Fruit fly (Drosophila melanogaster): ENCODE data around the gene ogre.

ogre gene

dm6 chrX:7011063-7011743, 20.1 kb upstream of the ogre start, which contains the start of the genes cm, sloth1 and sloth2:
Gene cm (minus strand): TSS chrX:7011145.
Gene sloth1 (plus strand): TSS chrX:7011357.
Gene sloth2 (plus strand): TSS chrX:7011357.
- TF ChIP-seq HLH106 (tag; optimal IDR thresholded peaks at IDR 0.05) (peak; percentile 88), Hr78 (GFP tag; optimal IDR thresholded peaks at IDR 0.05) (no peak), OdsH (GFP tag; optimal IDR thresholded peaks at IDR 0.05) (peak; percentile 86), tai (GFP tag; optimal IDR thresholded peaks at IDR 0.05) (peak; percentile 91), br (GFP tag; optimal IDR thresholded peaks at IDR 0.05) (peak; percentile 91), woc (GFP tag; optimal IDR thresholded peaks at IDR 0.05) (peak; percentile 91), dl (GFP tag; optimal IDR thresholded peaks at IDR 0.05; ENCODE audit: insufficient read depth in 1 of 2, partially characterized antibody in 2 of 2) (no peak), h (GFP tag; optimal IDR thresholded peaks at IDR 0.05) (peak; percentile 89), sv (GFP tag; optimal IDR thresholded peaks at IDR 0.05) (peak; percentile 80), CrebA (GFP tag; optimal IDR thresholded peaks at IDR 0.05; ENCODE audit: borderline replicate concordance) (no peak), Sp1 (GFP tag; optimal IDR thresholded peaks at IDR 0.05) (peak; percentile 86), fru (GFP tag; optimal IDR thresholded peaks at IDR 0.05) (peak; percentile 86), foxo (GFP tag; optimal IDR thresholded peaks at IDR 0.05) (peak; percentile 54 to 91), Rel (GFP tag; optimal IDR thresholded peaks at IDR 0.05) (no peak), Rel (tag; optimal IDR thresholded peaks at IDR 0.05) (peak; percentile 80), brk (GFP tag; optimal IDR thresholded peaks at IDR 0.05) (peak; percentile 76), Hnf4 (GFP tag; optimal IDR thresholded peaks at IDR 0.05) (peak; percentile 95), lola (GFP tag; optimal IDR thresholded peaks at IDR 0.05) (no peak), usp (GFP tag; optimal IDR thresholded peaks at IDR 0.05) (no peak), Dif (GFP tag; optimal IDR thresholded peaks at IDR 0.05; ENCODE audit: partially characterized antibody) (no peak), N (GFP tag; optimal IDR thresholded peaks at IDR 0.05) (no peak), dsf (GFP tag; optimal IDR thresholded peaks at IDR 0.05; ENCODE audit: borderline replicate concordance) (peak; percentile 83), rgr (GFP tag; optimal IDR thresholded peaks at IDR 0.05) (peak; percentile 92), Vsx2 (GFP tag; optimal IDR thresholded peaks at IDR 0.05; ENCODE audit: partially characterized antibody) (no peak), ey (GFP tag; optimal IDR thresholded peaks at IDR 0.05) (peak; percentile 84), dmrt93B (GFP tag; optimal IDR thresholded peaks at IDR 0.05) (peak; percentile 65), CG9705 (GFP tag; optimal IDR thresholded peaks at IDR 0.05) (peak; percentile 77), Jra (GFP tag; optimal IDR thresholded peaks at IDR 0.05) (peak; percentile 95), Hr83 (GFP tag; optimal IDR thresholded peaks at IDR 0.05; ENCODE audit: poor library complexity, severe bottlenecking) (peak; percentile 77), jim (GFP tag; optimal IDR thresholded peaks at IDR 0.05) (no peak), CG32264 (GFP tag; optimal IDR thresholded peaks at IDR 0.05) (peak; percentile 66), psq (GFP tag; optimal IDR thresholded peaks at IDR 0.05) (peak; percentile 82), Dfd (GFP tag; optimal IDR thresholded peaks at IDR 0.05) (no peak), Abd-B (GFP tag; optimal IDR thresholded peaks at IDR 0.05) (no peak), sage (GFP tag; optimal IDR thresholded peaks at IDR 0.05) (peak; percentile 65), Mio (GFP tag; optimal IDR thresholded peaks at IDR 0.05) (peak; percentile 4), pan (optimal IDR thresholded peaks at IDR 0.05) (no peak), GATAd (GFP tag; optimal IDR thresholded peaks at IDR 0.05) (peak; percentile 85), Myc (optimal IDR thresholded peaks at IDR 0.05) (no peak)

dm6 chrX:7008102-7009087, 17.3 kb upstream of the ogre start:
- peak; percentile 42 for TF ChIP-seq dmrt93B (GFP tag; optimal IDR thresholded peaks at IDR 0.05)
- TF ChIP-seq Vsx2 (GFP tag; optimal IDR thresholded peaks at IDR 0.05; ENCODE audit: partially characterized antibody): no peak
- no peak for TF ChIP-seq Abd-B (GFP tag; optimal IDR thresholded peaks at IDR 0.05)
- TF ChIP-seq Mio (GFP tag; optimal IDR thresholded peaks at IDR 0.05): no peak
- no peak for TF ChIP-seq Myc (optimal IDR thresholded peaks at IDR 0.05)
- TF ChIP-seq rgr (GFP tag; optimal IDR thresholded peaks at IDR 0.05): peak; percentile 25
- TF ChIP-seq foxo (GFP tag; optimal IDR thresholded peaks at IDR 0.05): peak in 1 of 2 experiments; percentile 80
- TF ChIP-seq br (GFP tag; optimal IDR thresholded peaks at IDR 0.05): peak; percentile 53
- TF ChIP-seq Sp1 (GFP tag; optimal IDR thresholded peaks at IDR 0.05): peak; percentile 63
- no peak for TF ChIP-seq GATAd (GFP tag; optimal IDR thresholded peaks at IDR 0.05)
- no peak for TF ChIP-seq CrebA (GFP tag; optimal IDR thresholded peaks at IDR 0.05; ENCODE audit: borderline replicate concordance)
- peak; percentile 74 for TF ChIP-seq h (GFP tag; optimal IDR thresholded peaks at IDR 0.05)
- peak; percentile 69 for TF ChIP-seq Dif (GFP tag; optimal IDR thresholded peaks at IDR 0.05; ENCODE audit: partially characterized antibody)
- no peak for TF ChIP-seq Hr78 (GFP tag; optimal IDR thresholded peaks at IDR 0.05)
- TF ChIP-seq CG9705 (GFP tag; optimal IDR thresholded peaks at IDR 0.05): peak; percentile 41
- peak; percentile 29 for TF ChIP-seq Jra (GFP tag; optimal IDR thresholded peaks at IDR 0.05)
- TF ChIP-seq jim (GFP tag; optimal IDR thresholded peaks at IDR 0.05): no peak
- peak; percentile 74 for TF ChIP-seq HLH106 (tag; optimal IDR thresholded peaks at IDR 0.05)
- peak; percentile 81 for TF ChIP-seq fru (GFP tag; optimal IDR thresholded peaks at IDR 0.05)
- no peak for TF ChIP-seq Rel (GFP tag; optimal IDR thresholded peaks at IDR 0.05)
- peak; percentile 12 for TF ChIP-seq Rel (tag; optimal IDR thresholded peaks at IDR 0.05)
- peak; percentile 42 for TF ChIP-seq tai (GFP tag; optimal IDR thresholded peaks at IDR 0.05)
- TF ChIP-seq woc (GFP tag; optimal IDR thresholded peaks at IDR 0.05): peak; percentile 70
- TF ChIP-seq Dfd (GFP tag; optimal IDR thresholded peaks at IDR 0.05): no peak
- TF ChIP-seq Hr83 (GFP tag; optimal IDR thresholded peaks at IDR 0.05; ENCODE audit: poor library complexity, severe bottlenecking): no peak
- TF ChIP-seq Hnf4 (GFP tag; optimal IDR thresholded peaks at IDR 0.05): peak; percentile 23
- TF ChIP-seq N (GFP tag; optimal IDR thresholded peaks at IDR 0.05): no peak
- no peak for TF ChIP-seq lola (GFP tag; optimal IDR thresholded peaks at IDR 0.05)
- no peak for TF ChIP-seq usp (GFP tag; optimal IDR thresholded peaks at IDR 0.05)
- no peak for TF ChIP-seq brk (GFP tag; optimal IDR thresholded peaks at IDR 0.05)
- TF ChIP-seq sv (GFP tag; optimal IDR thresholded peaks at IDR 0.05): no peak
- no peak for TF ChIP-seq dl (GFP tag; optimal IDR thresholded peaks at IDR 0.05; ENCODE audit: insufficient read depth in 1 of 2, partially characterized antibody in 2 of 2)
- TF ChIP-seq CG32264 (GFP tag; optimal IDR thresholded peaks at IDR 0.05): no peak
- TF ChIP-seq psq (GFP tag; optimal IDR thresholded peaks at IDR 0.05): peak; percentile 68
- TF ChIP-seq pan (optimal IDR thresholded peaks at IDR 0.05): no peak
